Fruit fly (Drosophila melanogaster) whole organism, pupa: Measurements from ENCODE around the gene Act88F.
A peak's percentile ranks its signal among the peaks of the same experiment; 100 is the strongest.

Source experiments
- CG10348 ChIP-seq: fragments of 200-800 bp; sonication (Bioruptor generic); IDR thresholded peaks from 2 replicates; pipeline ENCODE4 v1.3.6; 2022; ENCODE audit warnings: missing biosample characterization, missing genetic modification characterization
- CG12605 ChIP-seq: fragments of 200-800 bp; sonication (Bioruptor generic); IDR thresholded peaks from 2 replicates; pipeline ENCODE4 v1.3.6; 2022; ENCODE audit warnings: missing biosample characterization, missing genetic modification characterization
- CG13204 ChIP-seq: fragments of 200-800 bp; sonication (Bioruptor generic); optimal IDR thresholded peaks from 2 replicates; lab custom pipeline; 2018; ENCODE audit warnings: missing biosample characterization, mild to moderate bottlenecking, missing genetic modification characterization, moderate library complexity
- CG14655 ChIP-seq: fragments of 200-800 bp; sonication (Bioruptor generic); optimal IDR thresholded peaks from 3 replicates; lab custom pipeline; 2017; ENCODE audit warnings: mild to moderate bottlenecking, missing biosample characterization, missing genetic modification reagents, missing genetic modification characterization
- CG15710 ChIP-seq: fragments of 200-800 bp; sonication (Bioruptor generic); optimal IDR thresholded peaks from 2 replicates; lab custom pipeline; 2018; ENCODE audit warnings: missing biosample characterization, mild to moderate bottlenecking, missing genetic modification characterization, moderate library complexity
- CG17806 ChIP-seq: fragments of 200-800 bp; sonication (Bioruptor generic); optimal IDR thresholded peaks from 2 replicates; lab custom pipeline; 2018; ENCODE audit warnings: missing biosample characterization, mild to moderate bottlenecking, missing genetic modification characterization, moderate library complexity
- CG32121 ChIP-seq: fragments of 200-800 bp; sonication (Bioruptor generic); IDR thresholded peaks from 2 replicates; pipeline ENCODE4 v1.3.6; 2022; ENCODE audit warnings: missing biosample characterization, missing genetic modification characterization
- CG34367 ChIP-seq: fragments of 200-800 bp; sonication (Bioruptor generic); optimal IDR thresholded peaks from 2 replicates; lab custom pipeline; 2018; ENCODE audit warnings: missing biosample characterization, mild to moderate bottlenecking, missing genetic modification characterization
- CG4496 ChIP-seq: fragments of 200-800 bp; sonication (Bioruptor generic); IDR thresholded peaks from 3 replicates; pipeline ENCODE4 v1.3.6; 2022; ENCODE audit warnings: missing biosample characterization, missing genetic modification characterization
- CG8159 ChIP-seq: fragments of 200-800 bp; sonication (Bioruptor generic); optimal IDR thresholded peaks from 3 replicates; lab custom pipeline; 2018; ENCODE audit warnings: missing biosample characterization, mild to moderate bottlenecking, missing genetic modification characterization, moderate library complexity
- CG8301 ChIP-seq: fragments of 200-800 bp; sonication (Bioruptor generic); optimal IDR thresholded peaks from 2 replicates; lab custom pipeline; 2018; ENCODE audit warnings: missing biosample characterization, mild to moderate bottlenecking, missing genetic modification characterization
- CG9948 ChIP-seq: fragments of 200-800 bp; sonication (Bioruptor generic); optimal IDR thresholded peaks from 2 replicates; lab custom pipeline; 2018; ENCODE audit warnings: missing biosample characterization, mild to moderate bottlenecking, missing genetic modification characterization, moderate library complexity
- D1 ChIP-seq: fragments of 200-800 bp; sonication (Bioruptor generic); optimal IDR thresholded peaks from 2 replicates; lab custom pipeline; 2018; ENCODE audit warnings: missing biosample characterization, mild to moderate bottlenecking, missing genetic modification characterization, moderate library complexity
- EcR ChIP-seq: fragments of 200-800 bp; sonication (Bioruptor generic); optimal IDR thresholded peaks from 3 replicates; lab custom pipeline; 2019; ENCODE audit warnings: missing biosample characterization, missing genetic modification characterization, mild to moderate bottlenecking, moderate library complexity, missing genetic modification reagents
- Ets98B ChIP-seq: fragments of 200-800 bp; sonication (Bioruptor generic); IDR thresholded peaks from 2 replicates; pipeline ENCODE4 v1.3.6; 2022; ENCODE audit warnings: missing biosample characterization, missing genetic modification characterization
- Pif1A ChIP-seq: fragments of 200-800 bp; sonication (Bioruptor generic); optimal IDR thresholded peaks from 3 replicates; lab custom pipeline; 2016; ENCODE audit warnings: missing biosample characterization, missing genetic modification characterization
- Pif1B ChIP-seq: fragments of 200-800 bp; sonication (Bioruptor generic); optimal IDR thresholded peaks from 3 replicates; lab custom pipeline; 2016; ENCODE audit warnings: missing biosample characterization, missing genetic modification characterization
- Snoo ChIP-seq: fragments of 200-800 bp; sonication (Bioruptor generic); optimal IDR thresholded peaks from 3 replicates; lab custom pipeline; 2017; ENCODE audit warnings: missing biosample characterization, mild to moderate bottlenecking, missing genetic modification characterization, inconsistent platforms
- fd96Ca ChIP-seq: fragments of 200-800 bp; sonication (Bioruptor generic); IDR thresholded peaks from 3 replicates; pipeline ENCODE4 v1.3.6; 2022; ENCODE audit warnings: missing biosample characterization, missing genetic modification characterization
- gl ChIP-seq: fragments of 200-800 bp; sonication (Bioruptor generic); optimal IDR thresholded peaks from 2 replicates; lab custom pipeline; 2018; ENCODE audit warnings: missing biosample characterization, mild to moderate bottlenecking, missing genetic modification characterization
- rn ChIP-seq: fragments of 200-800 bp; sonication (Bioruptor generic); IDR thresholded peaks from 2 replicates; pipeline ENCODE4 v1.3.6; 2022; ENCODE audit warnings: missing biosample characterization, missing genetic modification characterization

Gene Act88F

dm6 chr3R:15433340-15433945 is 6.3 kb upstream of the Act88F start:
- TF ChIP-seq CG34367 (no peak), Pif1A (GFP tag; lab: Kevin White, UChicago) (no peak), CG14655 (no peak), CG17806 (no peak), Ets98B (GFP tag; lab: Robert Waterston, UW) (no peak), CG32121 (GFP tag; lab: Robert Waterston, UW) (no peak), CG10348 (GFP tag; lab: Robert Waterston, UW) (no peak), D1 (tag; lab: Kevin White, UChicago) (no peak), CG15710 (tag; lab: Kevin White, UChicago) (no peak), rn (no peak), fd96Ca (no peak), CG9948 (tag; lab: Kevin White, UChicago) (no peak), Pif1B (no peak), CG8301 (tag; lab: Kevin White, UChicago) (no peak), EcR (GFP tag; lab: Kevin White, UChicago) (no peak), Snoo (tag; lab: Kevin White, UChicago) (no peak)

- TF ChIP-seq CG9948 (tag; lab: Kevin White, UChicago) (no peak), CG4496 (GFP tag; lab: Robert Waterston, UW) (0 out of 3 replicates have a peak, but pooled peaks have one; percentile 30)
Measured at dm6 chr3R:15434676-15435075, 5.1 kb upstream of the Act88F start, which contains the start of gene CG6118. CG6118 (minus strand) TSS chr3R:15434738.

- no peak for TF ChIP-seq CG17806
- no peak for TF ChIP-seq CG8159 (tag; lab: Kevin White, UChicago)
- TF ChIP-seq CG8301 (tag; lab: Kevin White, UChicago): no peak
- no peak for TF ChIP-seq CG10348 (GFP tag; lab: Robert Waterston, UW)
- TF ChIP-seq, all 21 proteins: peak for 0
Measured at dm6 chr3R:15436799-15437198, 3.0 kb upstream of the Act88F start.

DNA sequence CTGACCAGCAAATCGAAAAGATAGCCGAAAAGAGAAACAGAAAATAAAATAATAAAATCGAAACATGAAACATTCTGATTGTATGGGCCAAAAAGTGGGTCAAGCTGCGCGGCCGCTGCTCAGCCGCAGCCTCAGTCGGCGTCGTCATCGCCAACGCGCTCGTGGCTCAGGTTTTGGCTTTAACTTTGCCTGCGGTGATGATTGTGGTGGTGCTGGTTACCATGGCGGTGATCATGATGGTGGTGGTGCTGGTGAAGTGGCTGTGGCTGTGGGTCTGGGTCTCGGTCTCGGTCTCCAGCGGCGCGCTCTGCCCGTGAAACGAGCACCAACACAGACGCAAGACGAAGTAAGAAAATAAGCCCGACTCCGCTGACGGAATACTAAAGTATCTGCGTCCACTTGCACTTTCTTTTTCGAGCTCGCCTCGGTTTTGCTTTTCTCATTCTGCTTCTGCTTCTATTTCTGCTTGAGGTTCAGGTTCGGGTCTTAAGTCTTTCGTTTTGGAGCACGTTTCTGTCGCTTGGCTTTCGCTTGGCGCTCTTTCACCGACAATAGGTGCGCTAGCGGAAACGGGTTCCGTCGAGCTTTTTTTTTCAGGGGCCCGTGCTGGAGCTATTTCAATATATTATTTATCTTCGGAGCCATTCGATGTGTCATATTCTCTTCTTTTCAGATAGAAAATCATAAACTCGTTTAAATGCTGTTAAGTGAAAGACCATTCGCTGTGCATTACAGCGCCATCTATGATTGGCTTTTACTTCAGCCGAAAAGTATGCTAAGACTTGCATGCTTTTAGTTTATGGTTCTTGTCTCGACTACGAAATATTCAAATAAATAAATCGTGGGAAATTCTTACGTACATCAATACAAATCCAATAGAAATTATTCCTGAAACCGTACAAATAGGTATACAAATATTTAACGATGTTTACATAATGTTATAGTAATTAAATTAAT is 2.0 kb upstream of the Act88F start:
- no peak for TF ChIP-seq CG17806
- peak; percentile 20 for TF ChIP-seq CG14655
- TF ChIP-seq CG12605 (GFP tag; lab: Robert Waterston, UW): no peak
- no peak for TF ChIP-seq rn
- no peak for TF ChIP-seq CG32121 (GFP tag; lab: Robert Waterston, UW)
- no peak for TF ChIP-seq Pif1A (GFP tag; lab: Kevin White, UChicago)
- TF ChIP-seq EcR (GFP tag; lab: Kevin White, UChicago): no peak
- TF ChIP-seq CG8159 (tag; lab: Kevin White, UChicago): no peak
- TF ChIP-seq Snoo (tag; lab: Kevin White, UChicago): peak; percentile 23
- no peak for TF ChIP-seq CG34367
- peak; percentile 87 for TF ChIP-seq D1 (tag; lab: Kevin White, UChicago)
- TF ChIP-seq CG4496 (GFP tag; lab: Robert Waterston, UW): peak; percentile 29; the same call in 1 of the 3 replicates
- no peak for TF ChIP-seq Pif1B
- no peak for TF ChIP-seq CG10348 (GFP tag; lab: Robert Waterston, UW)
- no peak for TF ChIP-seq CG8301 (tag; lab: Kevin White, UChicago)
- no peak for TF ChIP-seq Ets98B (GFP tag; lab: Robert Waterston, UW)
- no peak for TF ChIP-seq CG9948 (tag; lab: Kevin White, UChicago)
- TF ChIP-seq CG15710 (tag; lab: Kevin White, UChicago): no peak

DNA sequence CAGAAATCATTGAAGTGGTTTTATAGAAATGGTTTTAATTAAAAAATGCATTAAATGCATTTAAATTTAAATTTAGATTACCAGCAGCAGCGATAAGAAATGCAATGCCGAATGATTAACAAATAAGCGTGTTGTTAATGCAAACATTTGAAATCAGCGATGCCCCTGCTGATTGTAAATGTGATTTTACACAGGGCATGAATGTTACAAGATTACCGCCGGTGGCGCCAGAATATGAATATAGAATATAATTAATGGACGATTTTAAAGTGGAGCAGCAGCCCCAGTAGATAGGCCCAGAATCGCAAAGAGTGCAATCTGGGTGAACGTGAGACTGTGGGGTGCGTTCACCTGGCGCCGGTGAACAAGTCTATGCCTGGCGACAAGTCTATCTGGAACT is 6.4 kb downstream of the Act88F start:
- no peak for TF ChIP-seq CG15710 (tag; lab: Kevin White, UChicago)
- no peak for TF ChIP-seq Snoo (tag; lab: Kevin White, UChicago)
- no peak for TF ChIP-seq CG8301 (tag; lab: Kevin White, UChicago)
- no peak for TF ChIP-seq Pif1A (GFP tag; lab: Kevin White, UChicago)
- no peak for TF ChIP-seq CG12605 (GFP tag; lab: Robert Waterston, UW)
- no peak for TF ChIP-seq Pif1B
- TF ChIP-seq CG13204 (GFP tag; lab: Kevin White, UChicago): no peak
- TF ChIP-seq CG34367: no peak

dm6 chr3R:15447791-15448190 is 8.0 kb downstream of the Act88F start:
- TF ChIP-seq Pif1A (GFP tag; lab: Kevin White, UChicago) (no peak), CG34367 (no peak), Ets98B (GFP tag; lab: Robert Waterston, UW) (no peak), CG13204 (GFP tag; lab: Kevin White, UChicago) (no peak), CG32121 (GFP tag; lab: Robert Waterston, UW) (no peak)

dm6 chr3R:15448657-15449056 is 8.9 kb downstream of the Act88F start:
- no peak for TF ChIP-seq CG8301 (tag; lab: Kevin White, UChicago)
- no peak for TF ChIP-seq D1 (tag; lab: Kevin White, UChicago)
- TF ChIP-seq EcR (GFP tag; lab: Kevin White, UChicago): no peak
- no peak for TF ChIP-seq rn
- no peak for TF ChIP-seq gl (tag; lab: Kevin White, UChicago)
- no peak for TF ChIP-seq CG4496 (GFP tag; lab: Robert Waterston, UW)
- TF ChIP-seq fd96Ca: no peak
- TF ChIP-seq CG34367: no peak
- no peak for TF ChIP-seq CG14655
- TF ChIP-seq Pif1A (GFP tag; lab: Kevin White, UChicago): no peak
- no peak for TF ChIP-seq Ets98B (GFP tag; lab: Robert Waterston, UW)
